Worm (Caenorhabditis elegans) whole organism, early embryonic: Measurements from ENCODE around the gene spon-1.

Source experiments
- aly-1 ChIP-seq: sonication (generic microtip); optimal IDR thresholded peaks from 2 replicates; lab custom pipeline; 2016; ENCODE audit warnings: missing genetic modification characterization, missing compliant biosample characterization
- ama-1 ChIP-seq: fragments of 150-350 bp; optimal IDR thresholded peaks from 2 replicates; lab custom pipeline; 2014
- ceh-36 ChIP-seq: sonication (generic microtip); optimal IDR thresholded peaks from 2 replicates; lab custom pipeline; 2016; ENCODE audit warnings: missing genetic modification characterization, inconsistent platforms, missing compliant biosample characterization
- hmbx-1 ChIP-seq: sonication (generic microtip); optimal IDR thresholded peaks from 2 replicates; lab custom pipeline; 2016; ENCODE audit warnings: mild to moderate bottlenecking, missing genetic modification characterization, missing compliant biosample characterization
- scrt-1 ChIP-seq: fragments of 200-800 bp; sonication (Bioruptor generic); IDR thresholded peaks from 2 replicates; pipeline ENCODE4 v1.3.6; 2022; ENCODE audit warnings: missing genetic modification characterization, missing compliant biosample characterization
- tbx-11 ChIP-seq: fragments of 200-800 bp; sonication (Bioruptor generic); IDR thresholded peaks from 2 replicates; pipeline ENCODE4 v1.3.6; 2022; ENCODE audit warnings: missing genetic modification characterization, missing compliant biosample characterization

DNA sequence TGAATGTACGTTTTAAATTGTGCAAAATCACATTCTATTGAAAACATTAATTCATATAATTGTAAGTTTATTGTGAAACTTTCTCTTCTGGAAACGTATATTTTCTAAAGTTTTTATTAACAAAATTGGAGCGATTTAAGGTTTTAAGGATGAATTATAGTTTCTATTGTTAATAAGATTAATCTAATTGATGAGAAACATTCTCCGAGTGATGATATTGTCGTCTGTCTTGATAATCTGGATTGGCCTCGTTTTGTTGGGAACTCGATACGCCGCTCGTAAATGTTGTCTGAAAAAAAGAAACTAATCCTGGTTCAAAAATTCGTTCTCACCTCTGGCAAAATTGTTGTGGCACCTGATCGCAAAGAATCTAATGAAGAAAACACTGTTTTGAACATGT, 10.0 kb upstream of the spon-1 start:
- TF ChIP-seq aly-1 (tag; lab: Kevin White, UChicago) (no peak), ama-1 (lab: Kevin White, UChicago) (no peak), scrt-1 (GFP tag; lab: Robert Waterston, UW) (no peak), tbx-11 (GFP tag; lab: Robert Waterston, UW) (no peak), hmbx-1 (tag; lab: Kevin White, UChicago) (no peak), ceh-36 (no peak)
